Worm (Caenorhabditis elegans): ENCODE results near the gene T05C1.5.

ce11 chrII:4482021-4482420, 8.6 kb downstream of the T05C1.5 start, which contains the start of gene T05C1.2:
- TF ChIP-seq pha-4 (GFP tag; IDR thresholded peaks at IDR 0.05), result no peak
- no peak for TF ChIP-seq pha-4 (tag; optimal IDR thresholded peaks at IDR 0.05)
- no peak for TF ChIP-seq ceh-28 (tag; optimal IDR thresholded peaks at IDR 0.05)
- no peak for TF ChIP-seq lin-13 (GFP tag; optimal IDR thresholded peaks at IDR 0.05)
- TF ChIP-seq ama-1 (optimal IDR thresholded peaks at IDR 0.05), result no peak
- no peak for TF ChIP-seq fkh-10 (GFP tag; optimal IDR thresholded peaks at IDR 0.05)
- TF ChIP-seq unc-62 (GFP tag; optimal IDR thresholded peaks at IDR 0.05 in 1 of 2), result peak in 1 of 2 experiments; percentile 37
- TF ChIP-seq unc-62 (tag; optimal IDR thresholded peaks at IDR 0.05), result no peak
- TF ChIP-seq nhr-6 (tag; optimal IDR thresholded peaks at IDR 0.05), result no peak
- no peak for TF ChIP-seq nhr-28 (tag; optimal IDR thresholded peaks at IDR 0.05)
- no peak for TF ChIP-seq nhr-25 (tag; optimal IDR thresholded peaks at IDR 0.05; ENCODE audit: borderline replicate concordance, insufficient read depth)
- no peak for TF ChIP-seq ceh-82 (tag; optimal IDR thresholded peaks at IDR 0.05)

All from whole organism, L4 larva.